Fruit fly (Drosophila melanogaster) whole organism, embryonic: ENCODE results near the gene Acp65Aa.

ENCODE experiments used
- B-H2 ChIP-seq: fragments of 200-800 bp; sonication (Bioruptor generic); optimal IDR thresholded peaks from 2 replicates; lab custom pipeline; 2018; ENCODE audit warnings: missing biosample characterization, mild to moderate bottlenecking, missing genetic modification characterization
- CG12071 ChIP-seq: fragments of 200-800 bp; sonication (Bioruptor generic); optimal IDR thresholded peaks from 3 replicates; lab custom pipeline; 2018; ENCODE audit warnings: missing biosample characterization, mild to moderate bottlenecking, missing genetic modification characterization
- CG4328 ChIP-seq: fragments of 200-800 bp; sonication (Bioruptor generic); optimal IDR thresholded peaks from 3 replicates; lab custom pipeline; 2017; ENCODE audit warnings: missing biosample characterization, missing genetic modification reagents, missing genetic modification characterization
- CG9727 ChIP-seq: fragments of 200-800 bp; sonication (Bioruptor generic); optimal IDR thresholded peaks from 3 replicates; lab custom pipeline; 2017; ENCODE audit warnings: missing biosample characterization, mild to moderate bottlenecking, missing genetic modification characterization
- org-1 ChIP-seq: fragments of 200-800 bp; sonication (Bioruptor generic); optimal IDR thresholded peaks from 2 replicates; lab custom pipeline; 2017; ENCODE audit warnings: missing biosample characterization, missing genetic modification characterization
- psq ChIP-seq: fragments of 200-800 bp; sonication (Bioruptor generic); optimal IDR thresholded peaks from 2 replicates; lab custom pipeline; 2017; ENCODE audit warnings: missing biosample characterization, missing genetic modification characterization
- pum ChIP-seq: fragments of 200-800 bp; sonication (Bioruptor generic); optimal IDR thresholded peaks from 2 replicates; lab custom pipeline; 2016; ENCODE audit warnings: missing biosample characterization, missing genetic modification characterization
- zf30C ChIP-seq: fragments of 200-800 bp; sonication (Bioruptor generic); optimal IDR thresholded peaks from 3 replicates; lab custom pipeline; 2018; ENCODE audit warnings: missing biosample characterization, mild to moderate bottlenecking, missing genetic modification characterization

DNA sequence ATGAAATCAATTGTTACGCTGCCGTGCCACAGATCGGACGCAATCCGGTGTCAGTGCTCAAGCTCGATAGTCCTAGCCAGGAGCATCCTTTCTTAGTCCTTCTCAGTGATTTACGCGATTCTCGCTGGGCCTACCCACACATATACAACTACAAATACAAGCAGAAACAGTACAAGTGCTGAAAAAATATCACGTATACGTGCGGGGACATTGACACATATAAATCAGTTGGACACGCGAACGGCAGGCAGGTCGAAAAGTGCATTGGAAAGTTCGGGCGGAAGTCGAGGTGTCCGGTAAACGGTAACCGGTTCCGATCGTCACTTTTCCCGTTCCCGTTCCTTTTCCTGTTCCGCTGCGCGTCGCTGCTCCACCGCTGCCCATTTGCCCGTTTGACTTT lies 41.1 kb downstream of the Acp65Aa start:
- TF ChIP-seq psq (GFP tag; lab: Kevin White, UChicago) = no peak
- no peak for TF ChIP-seq B-H2 (GFP tag; lab: Kevin White, UChicago)
- no peak for TF ChIP-seq pum (GFP tag; lab: Kevin White, UChicago)
- TF ChIP-seq org-1 (GFP tag; lab: Kevin White, UChicago) = no peak
- TF ChIP-seq CG9727 (GFP tag; lab: Kevin White, UChicago) = no peak
- TF ChIP-seq zf30C (GFP tag; lab: Kevin White, UChicago) = no peak
- TF ChIP-seq CG12071 (GFP tag; lab: Kevin White, UChicago) = no peak
- TF ChIP-seq CG4328 (GFP tag; lab: Kevin White, UChicago) = no peak
